Worm (Caenorhabditis elegans) whole organism, dauer: Measurements from ENCODE around the gene F15B10.3.

ENCODE experiments used
- unc-62 ChIP-seq: sonication (generic microtip); optimal IDR thresholded peaks from 2 replicates; lab custom pipeline; 2017; ENCODE audit warnings: missing biosample characterization, missing genetic modification reagents, missing genetic modification characterization

The F15B10.3 gene

ce11 chrIV:6622142-6622541, 19.7 kb downstream of the F15B10.3 start:
- TF ChIP-seq unc-62, result no peak

DNA sequence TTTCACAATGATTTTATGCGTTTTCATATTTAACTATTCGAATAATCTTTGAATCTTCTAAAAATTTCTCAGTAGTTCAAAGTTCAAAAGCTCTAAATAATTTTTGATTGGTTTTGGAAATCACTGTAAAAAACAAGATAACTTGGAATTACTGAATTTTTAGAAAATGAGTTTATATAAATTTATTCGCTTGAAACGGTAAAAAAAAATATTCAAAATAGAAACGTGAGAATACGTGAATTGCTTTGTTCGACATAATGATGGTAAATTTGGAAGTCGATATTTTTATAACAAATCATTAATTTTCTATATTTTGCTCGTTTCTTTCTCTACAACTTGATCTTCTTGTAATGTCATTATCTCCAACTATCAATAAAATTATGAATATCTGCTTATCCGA, 20.9 kb downstream of the F15B10.3 start, which contains the start of gene C01B10.44:
TSS of gene C01B10.44 (plus strand) at position 301 of the 400 bp plus-strand sequence.
- no peak for TF ChIP-seq unc-62

- no peak for TF ChIP-seq unc-62
These were observed 25.3 kb downstream of the F15B10.3 start, which contains the start of gene cest-5.2 for ce11 chrIV:6627798-6628197. TSS of gene cest-5.2 (minus strand) at chrIV:6627925.

DNA sequence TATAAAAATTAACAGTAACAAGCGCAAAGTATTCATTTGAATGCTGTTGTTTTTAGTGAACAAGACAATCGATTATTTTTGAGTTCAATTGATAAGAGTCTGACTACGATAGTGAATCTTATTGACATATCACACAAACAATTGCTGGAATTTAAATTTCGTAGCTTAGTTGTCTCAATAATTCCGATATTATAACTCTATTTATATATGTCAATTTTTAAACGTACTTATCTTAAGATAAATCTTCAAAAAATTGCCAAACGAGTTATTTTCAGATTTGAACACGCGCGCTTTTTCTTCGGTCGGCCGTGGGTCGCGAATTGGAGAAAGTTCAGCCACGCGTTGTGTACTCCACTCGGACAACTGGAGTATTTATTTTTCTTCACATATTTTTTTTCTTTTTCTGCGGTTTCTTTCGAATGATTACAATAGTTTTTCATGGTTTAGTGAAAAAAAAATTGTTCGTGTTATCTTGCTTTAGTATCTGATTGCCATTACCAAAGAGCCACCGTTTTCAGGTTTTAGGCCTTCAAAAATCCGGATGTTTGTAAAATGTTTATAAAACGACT, 29.3 kb downstream of the F15B10.3 start, which contains the start of the genes cest-5.1 and C01B10.9:
TSS of gene cest-5.1 (minus strand) at position 51 of the 569 bp plus-strand sequence.
TSS of gene C01B10.9 (plus strand) at position 519 of the 569 bp plus-strand sequence.
- TF ChIP-seq unc-62, result no peak

DNA sequence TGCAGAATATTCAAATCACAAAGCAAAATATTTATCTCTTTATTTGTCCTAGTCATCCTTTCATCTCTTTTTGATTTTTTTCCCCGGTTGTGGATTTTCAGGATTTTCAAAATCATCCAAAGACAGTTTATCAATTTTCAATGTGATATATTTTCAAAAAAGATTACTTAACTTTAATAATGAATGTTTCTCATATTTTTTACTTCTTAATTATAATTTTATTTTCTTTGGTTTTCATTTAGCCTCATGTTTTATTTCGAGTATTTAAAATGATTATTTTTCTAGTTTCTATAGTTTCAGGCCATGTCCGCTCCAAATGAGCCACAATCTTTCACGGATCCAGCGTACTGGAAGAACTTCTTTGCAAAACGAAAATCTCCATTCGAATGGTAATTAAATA, 32.3 kb downstream of the F15B10.3 start, which contains the start of gene metl-13:
TSS of gene metl-13 (plus strand) at position 301 of the 400 bp plus-strand sequence.
- TF ChIP-seq unc-62, result no peak

DNA sequence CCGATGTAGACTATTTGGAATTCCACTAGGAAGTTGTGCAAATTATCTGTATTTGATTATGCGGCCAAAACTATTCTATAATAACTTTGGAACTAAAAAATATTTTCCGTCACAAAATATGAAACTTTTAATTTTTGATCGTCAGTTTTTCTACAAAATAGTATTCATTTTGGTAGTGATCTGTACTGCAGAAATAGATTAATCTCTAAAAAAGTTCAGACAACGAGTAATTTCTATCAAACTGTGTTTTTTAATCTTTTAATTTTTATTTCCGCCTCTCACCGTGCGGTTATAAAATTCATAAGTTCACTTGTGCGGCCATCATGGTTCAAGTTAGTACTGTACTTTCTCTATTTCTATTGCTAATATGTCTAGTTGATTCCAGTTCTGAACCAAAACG, 35.8 kb downstream of the F15B10.3 start, which contains the start of gene C01B10.7:
TSS of gene C01B10.7 (plus strand) at position 301 of the 400 bp plus-strand sequence.
- TF ChIP-seq unc-62, result no peak

DNA sequence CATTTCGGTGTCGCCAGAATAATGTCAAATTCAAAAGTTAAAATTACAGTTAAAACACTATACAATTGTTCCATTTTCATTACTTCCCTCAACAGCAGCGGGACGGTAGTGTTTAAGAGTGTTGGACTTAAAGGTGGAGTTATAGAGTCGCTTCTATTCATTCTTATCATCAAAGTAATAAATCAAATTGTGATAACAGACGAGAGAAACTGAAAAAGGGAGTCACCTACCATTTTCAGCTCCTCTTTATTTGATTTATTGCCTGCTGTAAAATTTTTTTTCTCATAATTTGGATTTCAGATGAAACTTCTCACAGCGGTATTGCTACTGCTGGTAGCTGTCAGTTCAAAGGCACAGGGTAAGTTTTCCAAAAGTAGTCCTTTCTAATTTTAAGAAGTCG, 37.4 kb downstream of the F15B10.3 start, which contains the start of gene C01B10.6:
TSS of gene C01B10.6 (plus strand) at position 301 of the 400 bp plus-strand sequence.
- no peak for TF ChIP-seq unc-62

ce11 chrIV:6645867-6646655, 43.6 kb downstream of the F15B10.3 start, which contains the start of gene hil-7:
TSS of gene hil-7 (plus strand) at chrIV:6646312.
- no peak for TF ChIP-seq unc-62

ce11 chrIV:6646905-6647304, 44.4 kb downstream of the F15B10.3 start:
- no peak for TF ChIP-seq unc-62

- no peak for TF ChIP-seq unc-62
These were observed 46.1 kb downstream of the F15B10.3 start for ce11 chrIV:6648625-6649024.

- no peak for TF ChIP-seq unc-62
These were observed 50.1 kb downstream of the F15B10.3 start for ce11 chrIV:6652479-6653022.
